Worm (Caenorhabditis elegans): ENCODE results near the gene F46B3.7.

DNA sequence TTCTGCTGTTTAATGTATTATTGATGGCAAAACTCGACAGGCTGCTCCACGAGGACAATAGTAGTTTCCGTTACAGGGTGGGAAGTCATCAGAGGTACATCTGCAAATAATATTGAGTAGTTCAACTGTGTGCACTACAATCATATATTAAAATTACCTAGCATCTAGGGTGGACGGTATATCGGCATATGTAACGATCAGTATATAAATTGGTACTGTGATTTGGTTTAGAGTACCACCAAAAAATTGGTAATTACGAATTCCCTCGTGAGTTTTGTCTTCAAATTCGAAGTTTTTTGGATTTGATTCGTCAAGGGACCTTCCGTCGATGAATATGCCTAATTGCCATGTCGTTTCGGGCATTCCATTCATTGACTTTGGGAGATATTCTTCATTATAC, 18.3 kb upstream of the F46B3.7 start, which contains the start of gene ttr-13:
- TF ChIP-seq mab-5 (tag; optimal IDR thresholded peaks at IDR 0.05) (no peak), lsy-2 (tag; optimal IDR thresholded peaks at IDR 0.05) (no peak), nhr-12 (tag; optimal IDR thresholded peaks at IDR 0.05) (no peak)

All from whole organism, mixed stage, embryonic.